Fruit fly (Drosophila melanogaster) whole organism, embryonic: Measurements from ENCODE around the gene mag.

Experiments used
- Atf6 ChIP-seq: fragments of 200-800 bp; sonication (Bioruptor generic); IDR thresholded peaks from 2 replicates; pipeline ENCODE4 v1.3.6; 2022; ENCODE audit warnings: missing biosample characterization, missing genetic modification characterization
- CG10274 ChIP-seq: fragments of 200-800 bp; sonication (Bioruptor generic); optimal IDR thresholded peaks from 3 replicates; lab custom pipeline; 2017; ENCODE audit warnings: missing biosample characterization, mild to moderate bottlenecking, missing genetic modification characterization
- CG10321 ChIP-seq: fragments of 200-800 bp; sonication (Bioruptor generic); IDR thresholded peaks from 2 replicates; pipeline ENCODE4 v1.3.6; 2022; ENCODE audit warnings: missing biosample characterization, missing genetic modification characterization
- CG10979 ChIP-seq: fragments of 200-800 bp; sonication (Bioruptor generic); optimal IDR thresholded peaks from 2 replicates; lab custom pipeline; 2018; ENCODE audit warnings: missing biosample characterization, mild to moderate bottlenecking, missing genetic modification characterization, moderate library complexity
- CG11093 ChIP-seq: fragments of 200-800 bp; sonication (Bioruptor generic); IDR thresholded peaks from 3 replicates; pipeline ENCODE4 v1.3.6; 2022; ENCODE audit warnings: missing biosample characterization, missing genetic modification characterization
- CG11504 ChIP-seq: fragments of 200-800 bp; sonication (Bioruptor generic); optimal IDR thresholded peaks from 3 replicates; lab custom pipeline; 2019; ENCODE audit warnings: missing biosample characterization, mild to moderate bottlenecking, missing genetic modification characterization, moderate library complexity
- CG11696 ChIP-seq: fragments of 200-800 bp; sonication (Bioruptor generic); IDR thresholded peaks from 2 replicates; pipeline ENCODE4 v1.3.6; 2022; ENCODE audit warnings: missing biosample characterization, missing genetic modification characterization
- CG12299 ChIP-seq: fragments of 200-800 bp; sonication (Bioruptor generic); optimal IDR thresholded peaks from 2 replicates; lab custom pipeline; 2018; ENCODE audit warnings: missing biosample characterization, mild to moderate bottlenecking, missing genetic modification characterization
- CG14667 ChIP-seq: fragments of 200-800 bp; sonication (Bioruptor generic); IDR thresholded peaks from 2 replicates; pipeline ENCODE4 v1.3.6; 2022; ENCODE audit warnings: missing biosample characterization, missing genetic modification characterization
- CG15514 ChIP-seq: fragments of 200-800 bp; sonication (Bioruptor generic); optimal IDR thresholded peaks from 3 replicates; lab custom pipeline; 2017; ENCODE audit warnings: missing biosample characterization, missing genetic modification characterization, mild to moderate bottlenecking, moderate library complexity, missing genetic modification reagents
- CG17361 ChIP-seq: fragments of 200-800 bp; sonication (Bioruptor generic); IDR thresholded peaks from 3 replicates; pipeline ENCODE4 v1.3.6; 2022; ENCODE audit warnings: missing biosample characterization, missing genetic modification characterization
- CG17385 ChIP-seq: fragments of 200-800 bp; sonication (Bioruptor generic); optimal IDR thresholded peaks from 3 replicates; lab custom pipeline; 2018; ENCODE audit warnings: missing biosample characterization, mild to moderate bottlenecking, missing genetic modification characterization
- CG1792 ChIP-seq: fragments of 200-800 bp; sonication (Bioruptor generic); optimal IDR thresholded peaks from 2 replicates; lab custom pipeline; 2016; ENCODE audit warnings: missing biosample characterization, missing genetic modification characterization
- CG2129 ChIP-seq: fragments of 200-800 bp; sonication (Bioruptor generic); IDR thresholded peaks from 2 replicates; pipeline ENCODE4 v1.3.6; 2022; ENCODE audit warnings: missing biosample characterization, missing genetic modification characterization; ENCODE audit not compliant: partially characterized antibody
- CG33557 ChIP-seq: fragments of 200-800 bp; sonication (Bioruptor generic); optimal IDR thresholded peaks from 2 replicates; lab custom pipeline; 2019; ENCODE audit warnings: missing biosample characterization, mild to moderate bottlenecking, missing genetic modification characterization, moderate library complexity
- CG34422 ChIP-seq: fragments of 200-800 bp; sonication (Bioruptor generic); IDR thresholded peaks from 3 replicates; pipeline ENCODE4 v1.3.6; 2022; ENCODE audit warnings: missing biosample characterization, missing genetic modification characterization
- CG4617 ChIP-seq: fragments of 200-800 bp; sonication (Bioruptor generic); optimal IDR thresholded peaks from 3 replicates; lab custom pipeline; 2016; ENCODE audit warnings: missing biosample characterization, missing genetic modification characterization, borderline replicate concordance
- CG5953 ChIP-seq: fragments of 200-800 bp; sonication (Bioruptor generic); IDR thresholded peaks from 2 replicates; pipeline ENCODE4 v1.3.6; 2022; ENCODE audit warnings: missing biosample characterization, missing genetic modification characterization
- CG6813 ChIP-seq: fragments of 200-800 bp; sonication (Bioruptor generic); optimal IDR thresholded peaks from 2 replicates; lab custom pipeline; 2017; ENCODE audit warnings: missing biosample characterization, missing genetic modification characterization, mild to moderate bottlenecking, moderate library complexity, missing genetic modification reagents
- D19B ChIP-seq: fragments of 200-800 bp; sonication (Bioruptor generic); optimal IDR thresholded peaks from 2 replicates; lab custom pipeline; 2017; ENCODE audit warnings: missing biosample characterization, mild to moderate bottlenecking, missing genetic modification characterization
- Dip2 ChIP-seq: fragments of 200-800 bp; sonication (Bioruptor generic); IDR thresholded peaks from 2 replicates; pipeline ENCODE4 v1.3.6; 2022; ENCODE audit warnings: missing biosample characterization, missing genetic modification characterization
- Fer2 ChIP-seq: fragments of 200-800 bp; sonication (Bioruptor generic); optimal IDR thresholded peaks from 2 replicates; lab custom pipeline; 2018; ENCODE audit warnings: missing biosample characterization, mild to moderate bottlenecking, missing genetic modification characterization, moderate library complexity
- GATAe ChIP-seq: fragments of 200-800 bp; sonication (Bioruptor generic); conservative IDR thresholded peaks from 2 replicates; pipeline ENCODE4 v1.3.6; 2022; ENCODE audit warnings: missing biosample characterization, missing genetic modification characterization
- Gug ChIP-seq: fragments of 200-800 bp; sonication (Bioruptor generic); IDR thresholded peaks from 4 replicates; pipeline ENCODE4 v1.3.6; 2022; ENCODE audit warnings: missing biosample characterization, missing genetic modification characterization
- HLHmδ ChIP-seq: fragments of 200-800 bp; sonication (Bioruptor generic); optimal IDR thresholded peaks from 2 replicates; lab custom pipeline; 2018; ENCODE audit warnings: missing biosample characterization, mild to moderate bottlenecking, missing genetic modification characterization, moderate library complexity
- Hey ChIP-seq: fragments of 200-800 bp; sonication (Bioruptor generic); optimal IDR thresholded peaks from 3 replicates; lab custom pipeline; 2018; ENCODE audit warnings: missing biosample characterization, mild to moderate bottlenecking, missing genetic modification characterization
- Hmr ChIP-seq: fragments of 200-800 bp; sonication (Bioruptor generic); optimal IDR thresholded peaks from 3 replicates; lab custom pipeline; 2017; ENCODE audit warnings: mild to moderate bottlenecking, missing biosample characterization, missing genetic modification reagents, missing genetic modification characterization
- Med ChIP-seq: fragments of 200-800 bp; sonication (Bioruptor generic); peaks from one replicate; lab custom pipeline; 2016; ENCODE audit warnings: missing biosample characterization, missing genetic modification characterization, mild to moderate bottlenecking, inconsistent platforms, moderate library complexity
- NK7.1 ChIP-seq: fragments of 200-800 bp; sonication (Bioruptor generic); optimal IDR thresholded peaks from 3 replicates; lab custom pipeline; 2016; ENCODE audit warnings: missing biosample characterization, missing genetic modification characterization
- NfI ChIP-seq: fragments of 200-800 bp; sonication (Bioruptor generic); optimal IDR thresholded peaks from 3 replicates; lab custom pipeline; 2018; ENCODE audit warnings: missing biosample characterization, mild to moderate bottlenecking, missing genetic modification characterization, moderate library complexity
- Ptx1 ChIP-seq: fragments of 200-800 bp; sonication (Bioruptor generic); IDR thresholded peaks from 2 replicates; pipeline ENCODE4 v1.3.6; 2022; ENCODE audit warnings: missing biosample characterization, missing genetic modification characterization
- Spps ChIP-seq: fragments of 200-800 bp; sonication (Bioruptor generic); optimal IDR thresholded peaks from 2 replicates; lab custom pipeline; 2018; ENCODE audit warnings: missing biosample characterization, mild to moderate bottlenecking, missing genetic modification characterization
- Sry-β ChIP-seq: fragments of 200-800 bp; sonication (Bioruptor generic); optimal IDR thresholded peaks from 2 replicates; lab custom pipeline; 2018; ENCODE audit warnings: missing biosample characterization, mild to moderate bottlenecking, missing genetic modification characterization, moderate library complexity
- Stat92E ChIP-seq, 3 experiments: fragments of >200 bp in 2 of 3; fragments of 200-800 bp in 1 of 3; sonication (Bioruptor generic) in 1 of 3; optimal IDR thresholded peaks; 2 replicates each; lab custom pipeline; 2017 to 2019; ENCODE audit warnings: missing biosample characterization in 3 of 3, missing genetic modification characterization in 3 of 3, mild to moderate bottlenecking in 1 of 3, moderate library complexity in 1 of 3
- gem ChIP-seq: fragments of 200-800 bp; sonication (Bioruptor generic); optimal IDR thresholded peaks from 2 replicates; lab custom pipeline; 2019; ENCODE audit warnings: missing biosample characterization, mild to moderate bottlenecking, missing genetic modification characterization, moderate library complexity
- grn ChIP-seq: fragments of 200-800 bp; sonication (Bioruptor generic); optimal IDR thresholded peaks from 3 replicates; lab custom pipeline; 2017; ENCODE audit warnings: missing biosample characterization, missing genetic modification characterization
- her ChIP-seq: fragments of 200-800 bp; sonication (Bioruptor generic); optimal IDR thresholded peaks from 2 replicates; lab custom pipeline; 2016; ENCODE audit warnings: missing biosample characterization, missing genetic modification characterization
- nerfin-2 ChIP-seq: fragments of 200-800 bp; sonication (Bioruptor generic); IDR thresholded peaks from 2 replicates; pipeline ENCODE4 v1.3.6; 2022; ENCODE audit warnings: missing biosample characterization, missing genetic modification characterization; ENCODE audit not compliant: partially characterized antibody
- oc ChIP-seq: fragments of 200-800 bp; sonication (Bioruptor generic); optimal IDR thresholded peaks from 2 replicates; lab custom pipeline; 2018; ENCODE audit warnings: missing biosample characterization, mild to moderate bottlenecking, missing genetic modification characterization, moderate library complexity
- pzg ChIP-seq: fragments of 200-800 bp; sonication (Bioruptor generic); optimal IDR thresholded peaks from 3 replicates; lab custom pipeline; 2018; ENCODE audit warnings: missing biosample characterization, mild to moderate bottlenecking, missing genetic modification characterization, moderate library complexity
- sug ChIP-seq: fragments of 200-800 bp; optimal IDR thresholded peaks from 2 replicates; lab custom pipeline; 2019; ENCODE audit warnings: missing biosample characterization, mild to moderate bottlenecking, missing genetic modification characterization, moderate library complexity
- trem ChIP-seq: fragments of 200-800 bp; optimal IDR thresholded peaks from 3 replicates; lab custom pipeline; 2019; ENCODE audit warnings: missing biosample characterization, mild to moderate bottlenecking, missing genetic modification characterization, moderate library complexity
- twi ChIP-seq: fragments of 200-800 bp; optimal IDR thresholded peaks from 2 replicates; lab custom pipeline; 2019; ENCODE audit warnings: missing biosample characterization, mild to moderate bottlenecking, missing genetic modification characterization, moderate library complexity

mag gene

DNA sequence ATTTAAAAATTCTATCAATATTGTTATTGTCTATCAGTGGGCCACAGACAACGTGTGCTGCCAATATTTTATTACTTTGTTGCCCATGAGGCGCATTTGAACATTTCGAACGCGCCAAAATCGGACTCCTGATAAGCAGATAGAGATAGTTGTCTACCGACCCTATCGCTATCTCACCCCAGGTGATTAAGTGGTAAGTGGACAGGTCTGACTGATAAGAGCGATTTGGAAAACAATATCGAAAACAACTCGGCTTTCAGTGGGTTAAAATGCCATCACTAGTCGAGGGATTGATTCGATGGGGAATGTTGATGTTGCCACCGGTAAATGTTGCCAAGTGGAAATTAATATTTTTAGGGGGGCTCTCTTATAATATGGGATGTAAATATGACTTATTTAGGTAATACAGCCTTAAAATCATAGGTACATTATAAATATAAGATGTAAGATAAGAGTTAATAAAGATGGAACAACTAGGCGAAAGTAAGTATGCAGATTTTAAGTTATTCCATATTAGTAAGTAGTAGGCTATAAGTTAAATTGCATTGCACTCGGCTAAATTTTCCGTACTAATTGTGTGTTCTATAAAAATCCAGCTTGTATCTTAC lies 31.1 kb downstream of the mag start, which contains the start of gene ND-39 (continued):
- TF ChIP-seq Gug (GFP tag; lab: Robert Waterston, UW) (no peak), Dip2 (GFP tag; lab: Robert Waterston, UW) (no peak), CG10979 (tag; lab: Kevin White, UChicago) (no peak), CG17361 (no peak), Fer2 (tag; lab: Kevin White, UChicago) (no peak), CG17385 (GFP tag; lab: Kevin White, UChicago) (no peak), NK7.1 (no peak), pzg (GFP tag; lab: Kevin White, UChicago) (peak; percentile 53), Sry-β (GFP tag; lab: Kevin White, UChicago) (no peak), Hmr (GFP tag; lab: Kevin White, UChicago) (peak; percentile 5), D19B (GFP tag; lab: Kevin White, UChicago) (no peak), CG6813 (GFP tag; lab: Kevin White, UChicago) (no peak), HLHmδ (GFP tag; lab: Kevin White, UChicago) (no peak), NfI (no peak), twi (no peak), CG12299 (tag; lab: Kevin White, UChicago) (no peak), CG2129 (GFP tag; lab: Robert Waterston, UW) (no peak), gem (no peak), CG11093 (no peak), CG14667 (GFP tag; lab: Robert Waterston, UW) (no peak), Atf6 (GFP tag; lab: Robert Waterston, UW) (no peak; the same call in 1 of the 2 replicates), sug (tag; lab: Kevin White, UChicago) (peak; percentile 63), trem (peak; percentile 94), Hey (tag; lab: Kevin White, UChicago) (peak; percentile 7), CG11696 (GFP tag; lab: Robert Waterston, UW) (no peak), CG34422 (GFP tag; lab: Robert Waterston, UW) (no peak), CG15514 (GFP tag; lab: Kevin White, UChicago) (peak; percentile 16), CG10321 (GFP tag; lab: Robert Waterston, UW) (peak; percentile 82), her (GFP tag; lab: Kevin White, UChicago) (no peak), grn (GFP tag; lab: Kevin White, UChicago) (peak; percentile 94), CG10274 (GFP tag; lab: Kevin White, UChicago) (no peak), oc (tag; lab: Kevin White, UChicago) (no peak), Med (GFP tag; lab: Kevin White, UChicago) (peak; percentile 42), CG5953 (GFP tag; lab: Robert Waterston, UW) (no peak), CG33557 (GFP tag; lab: Kevin White, UChicago) (no peak), nerfin-2 (GFP tag; lab: Robert Waterston, UW) (no peak), CG1792 (no peak), GATAe (GFP tag; lab: Robert Waterston, UW) (peak; percentile 98), CG11504 (tag; lab: Kevin White, UChicago) (peak; percentile 100), Spps (tag; lab: Kevin White, UChicago) (no peak), Stat92E (GFP tag; optimal IDR thresholded peaks at IDR 0.05; lab: Kevin White, UChicago) (no peak), CG4617 (GFP tag; lab: Kevin White, UChicago) (no peak), Ptx1 (GFP tag; lab: Robert Waterston, UW) (no peak)
